Worm (Caenorhabditis elegans) whole organism, L2 larva: ENCODE results near the gene F07C4.6.

Experiments
- F13H6.1 ChIP-seq: sonication (generic microtip); optimal IDR thresholded peaks from 2 replicates; lab custom pipeline; 2016; ENCODE audit warnings: missing genetic modification characterization, missing compliant biosample characterization
- Y55F3AM.14 ChIP-seq: fragments of 200-800 bp; sonication (Bioruptor generic); optimal IDR thresholded peaks from 2 replicates; lab custom pipeline; 2018; ENCODE audit warnings: mild to moderate bottlenecking, missing genetic modification characterization, missing compliant biosample characterization
- aly-2 ChIP-seq: fragments of 150-350 bp; optimal IDR thresholded peaks from 2 replicates; lab custom pipeline; 2014; ENCODE audit warnings: missing biosample characterization, missing genetic modification characterization
- ama-1 ChIP-seq: fragments of 150-350 bp; optimal IDR thresholded peaks from 2 replicates; lab custom pipeline; 2018; ENCODE audit warnings: inconsistent platforms
- blmp-1 ChIP-seq: sonication (generic microtip); optimal IDR thresholded peaks from 2 replicates; lab custom pipeline; 2017; ENCODE audit warnings: missing genetic modification characterization, mild to moderate bottlenecking, missing compliant biosample characterization, antibody characterized with exemption, moderate library complexity; ENCODE audit not compliant: insufficient read depth
- ceh-16 ChIP-seq: fragments of 150-350 bp; optimal IDR thresholded peaks from 2 replicates; lab custom pipeline; 2014; ENCODE audit warnings: missing biosample characterization, missing genetic modification characterization
- dmd-4 ChIP-seq: sonication (generic microtip); optimal IDR thresholded peaks from 2 replicates; lab custom pipeline; 2017; ENCODE audit warnings: missing biosample characterization, missing genetic modification characterization
- egl-27 ChIP-seq: sonication (generic microtip); optimal IDR thresholded peaks from 3 replicates; lab custom pipeline; 2017; ENCODE audit warnings: missing biosample characterization, missing genetic modification reagents, missing genetic modification characterization
- elt-1 ChIP-seq: fragments of 150-350 bp; optimal IDR thresholded peaks from 2 replicates; lab custom pipeline; 2014; ENCODE audit warnings: missing biosample characterization, missing genetic modification characterization
- elt-3 ChIP-seq: sonication (generic microtip); optimal IDR thresholded peaks from 2 replicates; lab custom pipeline; 2017; ENCODE audit warnings: missing biosample characterization, missing genetic modification characterization
- fos-1 ChIP-seq: fragments of 150-350 bp; optimal IDR thresholded peaks from 2 replicates; lab custom pipeline; 2014; ENCODE audit warnings: missing biosample characterization, missing genetic modification characterization
- gmeb-1 ChIP-seq: fragments of 150-350 bp; optimal IDR thresholded peaks from 2 replicates; lab custom pipeline; 2014; ENCODE audit warnings: missing biosample characterization, missing genetic modification characterization
- lin-11 ChIP-seq: fragments of 150-350 bp; sonication (generic microtip); optimal IDR thresholded peaks from 2 replicates; lab custom pipeline; 2014; ENCODE audit warnings: missing biosample characterization, missing genetic modification characterization, inconsistent platforms, mixed read lengths
- lin-13 ChIP-seq: fragments of 150-350 bp; optimal IDR thresholded peaks from 2 replicates; lab custom pipeline; 2014; ENCODE audit warnings: missing biosample characterization, missing genetic modification reagents, missing genetic modification characterization
- lin-39 ChIP-seq: fragments of 150-350 bp; optimal IDR thresholded peaks from 2 replicates; lab custom pipeline; 2014; ENCODE audit warnings: missing biosample characterization, missing genetic modification reagents, missing genetic modification characterization
- lsy-2 ChIP-seq, 2 experiments: fragments of 150-350 bp in 1 of 2; sonication (generic microtip) in 1 of 2; optimal IDR thresholded peaks; 2 replicates each; lab custom pipeline; 2014 to 2017; ENCODE audit warnings: missing biosample characterization in 2 of 2, missing genetic modification characterization in 2 of 2
- mab-5 ChIP-seq: fragments of 150-350 bp; optimal IDR thresholded peaks from 2 replicates; lab custom pipeline; 2014; ENCODE audit warnings: missing biosample characterization, missing genetic modification characterization
- mdl-1 ChIP-seq, 2 experiments: fragments of 150-350 bp in 1 of 2; sonication (generic microtip) in 1 of 2; optimal IDR thresholded peaks; 2 replicates each; lab custom pipeline; 2017; ENCODE audit warnings: missing biosample characterization in 2 of 2, missing genetic modification characterization in 2 of 2
- nhr-11 ChIP-seq: fragments of 150-350 bp; optimal IDR thresholded peaks from 2 replicates; lab custom pipeline; 2014; ENCODE audit warnings: missing biosample characterization, missing genetic modification characterization
- nhr-129 ChIP-seq: fragments of 150-350 bp; optimal IDR thresholded peaks from 2 replicates; lab custom pipeline; 2014; ENCODE audit warnings: missing biosample characterization, missing genetic modification characterization
- nhr-21 ChIP-seq: fragments of 150-350 bp; optimal IDR thresholded peaks from 2 replicates; lab custom pipeline; 2014; ENCODE audit warnings: missing biosample characterization, missing genetic modification characterization
- nhr-23 ChIP-seq: fragments of 150-350 bp; optimal IDR thresholded peaks from 2 replicates; lab custom pipeline; 2014; ENCODE audit warnings: missing biosample characterization, missing genetic modification reagents, missing genetic modification characterization
- nhr-25 ChIP-seq: fragments of 150-350 bp; sonication (generic microtip); optimal IDR thresholded peaks from 3 replicates; lab custom pipeline; 2014; ENCODE audit warnings: missing biosample characterization, missing genetic modification characterization
- nhr-77 ChIP-seq: fragments of 150-350 bp; optimal IDR thresholded peaks from 2 replicates; lab custom pipeline; 2014; ENCODE audit warnings: missing biosample characterization, missing genetic modification characterization
- peb-1 ChIP-seq: fragments of 150-350 bp; optimal IDR thresholded peaks from 2 replicates; lab custom pipeline; 2014; ENCODE audit warnings: missing biosample characterization, missing genetic modification characterization
- sem-4 ChIP-seq: fragments of 150-350 bp; optimal IDR thresholded peaks from 2 replicates; lab custom pipeline; 2014; ENCODE audit warnings: missing biosample characterization, missing genetic modification reagents, missing genetic modification characterization
- skn-1 ChIP-seq: sonication (generic microtip); optimal IDR thresholded peaks from 2 replicates; lab custom pipeline; 2017; ENCODE audit warnings: missing biosample characterization, missing genetic modification characterization
- sma-3 ChIP-seq: sonication (generic microtip); optimal IDR thresholded peaks from 2 replicates; lab custom pipeline; 2016; ENCODE audit warnings: missing genetic modification reagents, missing genetic modification characterization, missing compliant biosample characterization
- sma-9 ChIP-seq, 2 experiments: fragments of 150-350 bp in 1 of 2; sonication (generic microtip) in 1 of 2; optimal IDR thresholded peaks; 2 replicates each; lab custom pipeline; 2014 to 2016; ENCODE audit warnings: missing genetic modification characterization in 2 of 2, mild to moderate bottlenecking in 1 of 2, missing biosample characterization in 1 of 2, missing compliant biosample characterization in 1 of 2, missing genetic modification reagents in 1 of 2, moderate library complexity in 1 of 2
- snpc-4 ChIP-seq: fragments of 150-350 bp; optimal IDR thresholded peaks from 2 replicates; lab custom pipeline; 2014; ENCODE audit warnings: missing biosample characterization, missing genetic modification characterization
- unc-55 ChIP-seq: fragments of 150-350 bp; sonication (generic microtip); optimal IDR thresholded peaks from 3 replicates; lab custom pipeline; 2014; ENCODE audit warnings: missing biosample characterization, missing genetic modification reagents, missing genetic modification characterization
- unc-62 ChIP-seq: fragments of 150-350 bp; optimal IDR thresholded peaks from 2 replicates; lab custom pipeline; 2014; ENCODE audit warnings: missing biosample characterization, missing genetic modification reagents, missing genetic modification characterization
- ztf-1 ChIP-seq: fragments of 200-800 bp; sonication (Bioruptor generic); conservative IDR thresholded peaks from 2 replicates; pipeline ENCODE4 v1.3.6; 2022; ENCODE audit warnings: missing genetic modification characterization, missing compliant biosample characterization
- ztf-11 ChIP-seq: sonication (generic microtip); optimal IDR thresholded peaks from 2 replicates; lab custom pipeline; 2017; ENCODE audit warnings: missing biosample characterization, missing genetic modification characterization
- ztf-4 ChIP-seq: fragments of 150-350 bp; optimal IDR thresholded peaks from 2 replicates; lab custom pipeline; 2014; ENCODE audit warnings: missing biosample characterization, missing genetic modification characterization

F07C4.6 gene

ce11 chrV:7634657-7635056 lies 8.0 kb downstream of the F07C4.6 start, which contains the start of gene srd-31:
srd-31 (minus strand) TSS chrV:7634757.
- TF ChIP-seq mdl-1 (tag; optimal IDR thresholded peaks at IDR 0.05; lab: Kevin White, UChicago) (no peak), nhr-129 (no peak), unc-62 (GFP tag; lab: Kevin White, UChicago) (no peak), lsy-2 (tag; optimal IDR thresholded peaks at IDR 0.05; lab: Kevin White, UChicago) (no peak), nhr-25 (tag; lab: Kevin White, UChicago) (no peak), elt-3 (tag; lab: Kevin White, UChicago) (no peak), nhr-77 (tag; lab: Kevin White, UChicago) (no peak), skn-1 (tag; lab: Kevin White, UChicago) (no peak), nhr-23 (tag; lab: Kevin White, UChicago) (no peak), lin-11 (tag; lab: Kevin White, UChicago) (no peak), mab-5 (no peak), lin-39 (tag; lab: Kevin White, UChicago) (no peak), sma-3 (GFP tag; lab: Kevin White, UChicago) (no peak), F13H6.1 (tag; lab: Kevin White, UChicago) (no peak)

- TF ChIP-seq nhr-21 (no peak), aly-2 (tag; lab: Kevin White, UChicago) (no peak), lsy-2 (tag; optimal IDR thresholded peaks at IDR 0.05; lab: Kevin White, UChicago) (no peak), nhr-23 (tag; lab: Kevin White, UChicago) (no peak), snpc-4 (tag; lab: Kevin White, UChicago) (no peak), elt-3 (tag; lab: Kevin White, UChicago) (no peak), nhr-129 (no peak), skn-1 (tag; lab: Kevin White, UChicago) (no peak), Y55F3AM.14 (no peak)
Measured at ce11 chrV:7635469-7635868, 8.8 kb downstream of the F07C4.6 start, which contains the start of gene srd-29. srd-29 (plus strand) TSS chrV:7635769.

ce11 chrV:7637801-7638200 lies 11.2 kb downstream of the F07C4.6 start, which contains the start of gene clec-45:
clec-45 (plus strand) TSS chrV:7638101.
- TF ChIP-seq fos-1 (tag; lab: Kevin White, UChicago) = no peak
- TF ChIP-seq elt-1 = no peak
- no peak for TF ChIP-seq nhr-77 (tag; lab: Kevin White, UChicago)
- TF ChIP-seq gmeb-1 = no peak
- TF ChIP-seq sem-4 (tag; lab: Kevin White, UChicago) = no peak
- no peak for TF ChIP-seq lin-11 (tag; lab: Kevin White, UChicago)
- no peak for TF ChIP-seq nhr-21
- TF ChIP-seq sma-3 (GFP tag; lab: Kevin White, UChicago) = no peak
- no peak for TF ChIP-seq dmd-4
- TF ChIP-seq ztf-11 (tag; lab: Kevin White, UChicago) = no peak
- no peak for TF ChIP-seq snpc-4 (tag; lab: Kevin White, UChicago)
- no peak for TF ChIP-seq peb-1
- TF ChIP-seq ama-1 (lab: Kevin White, UChicago) = no peak
- no peak for TF ChIP-seq unc-55
- no peak for TF ChIP-seq lin-13
- no peak for TF ChIP-seq blmp-1
- no peak for TF ChIP-seq ztf-1
- no peak for TF ChIP-seq lsy-2 (tag; optimal IDR thresholded peaks at IDR 0.05; lab: Kevin White, UChicago)
- no peak for TF ChIP-seq skn-1 (tag; lab: Kevin White, UChicago)
- no peak for TF ChIP-seq aly-2 (tag; lab: Kevin White, UChicago)

ce11 chrV:7639356-7639755 lies 12.7 kb downstream of the F07C4.6 start:
- TF ChIP-seq lsy-2 (tag; optimal IDR thresholded peaks at IDR 0.05; lab: Kevin White, UChicago) = no peak
- TF ChIP-seq egl-27 = no peak
- no peak for TF ChIP-seq mab-5
- no peak for TF ChIP-seq elt-3 (tag; lab: Kevin White, UChicago)
- TF ChIP-seq nhr-11 (tag; lab: Kevin White, UChicago) = no peak
- no peak for TF ChIP-seq F13H6.1 (tag; lab: Kevin White, UChicago)
- no peak for TF ChIP-seq ztf-1
- no peak for TF ChIP-seq skn-1 (tag; lab: Kevin White, UChicago)
- TF ChIP-seq sma-3 (GFP tag; lab: Kevin White, UChicago) = no peak
- no peak for TF ChIP-seq Y55F3AM.14
- no peak for TF ChIP-seq sma-9 (GFP tag; optimal IDR thresholded peaks at IDR 0.05; lab: Kevin White, UChicago)
- TF ChIP-seq sma-9 (tag; optimal IDR thresholded peaks at IDR 0.05; lab: Kevin White, UChicago) = no peak
- no peak for TF ChIP-seq ztf-4 (tag; lab: Kevin White, UChicago)
- no peak for TF ChIP-seq ceh-16 (tag; lab: Kevin White, UChicago)
- TF ChIP-seq blmp-1 = no peak
